Fruit fly (Drosophila melanogaster) whole organism, pupa: ENCODE results near the gene Osi6.

Source experiments
- CG10348 ChIP-seq: fragments of 200-800 bp; sonication (Bioruptor generic); IDR thresholded peaks from 2 replicates; pipeline ENCODE4 v1.3.6; 2022; ENCODE audit warnings: missing biosample characterization, missing genetic modification characterization
- CG12605 ChIP-seq: fragments of 200-800 bp; sonication (Bioruptor generic); IDR thresholded peaks from 2 replicates; pipeline ENCODE4 v1.3.6; 2022; ENCODE audit warnings: missing biosample characterization, missing genetic modification characterization
- CG13204 ChIP-seq: fragments of 200-800 bp; sonication (Bioruptor generic); optimal IDR thresholded peaks from 2 replicates; lab custom pipeline; 2018; ENCODE audit warnings: missing biosample characterization, mild to moderate bottlenecking, missing genetic modification characterization, moderate library complexity
- CG15710 ChIP-seq: fragments of 200-800 bp; sonication (Bioruptor generic); optimal IDR thresholded peaks from 2 replicates; lab custom pipeline; 2018; ENCODE audit warnings: missing biosample characterization, mild to moderate bottlenecking, missing genetic modification characterization, moderate library complexity
- CG32121 ChIP-seq: fragments of 200-800 bp; sonication (Bioruptor generic); IDR thresholded peaks from 2 replicates; pipeline ENCODE4 v1.3.6; 2022; ENCODE audit warnings: missing biosample characterization, missing genetic modification characterization
- CG8159 ChIP-seq: fragments of 200-800 bp; sonication (Bioruptor generic); optimal IDR thresholded peaks from 3 replicates; lab custom pipeline; 2018; ENCODE audit warnings: missing biosample characterization, mild to moderate bottlenecking, missing genetic modification characterization, moderate library complexity
- CG8301 ChIP-seq: fragments of 200-800 bp; sonication (Bioruptor generic); optimal IDR thresholded peaks from 2 replicates; lab custom pipeline; 2018; ENCODE audit warnings: missing biosample characterization, mild to moderate bottlenecking, missing genetic modification characterization
- CG9948 ChIP-seq: fragments of 200-800 bp; sonication (Bioruptor generic); optimal IDR thresholded peaks from 2 replicates; lab custom pipeline; 2018; ENCODE audit warnings: missing biosample characterization, mild to moderate bottlenecking, missing genetic modification characterization, moderate library complexity
- EcR ChIP-seq: fragments of 200-800 bp; sonication (Bioruptor generic); optimal IDR thresholded peaks from 3 replicates; lab custom pipeline; 2019; ENCODE audit warnings: missing biosample characterization, missing genetic modification characterization, mild to moderate bottlenecking, moderate library complexity, missing genetic modification reagents
- Pif1A ChIP-seq: fragments of 200-800 bp; sonication (Bioruptor generic); optimal IDR thresholded peaks from 3 replicates; lab custom pipeline; 2016; ENCODE audit warnings: missing biosample characterization, missing genetic modification characterization
- fd96Ca ChIP-seq: fragments of 200-800 bp; sonication (Bioruptor generic); IDR thresholded peaks from 3 replicates; pipeline ENCODE4 v1.3.6; 2022; ENCODE audit warnings: missing biosample characterization, missing genetic modification characterization
- gl ChIP-seq: fragments of 200-800 bp; sonication (Bioruptor generic); optimal IDR thresholded peaks from 2 replicates; lab custom pipeline; 2018; ENCODE audit warnings: missing biosample characterization, mild to moderate bottlenecking, missing genetic modification characterization
- rn ChIP-seq: fragments of 200-800 bp; sonication (Bioruptor generic); IDR thresholded peaks from 2 replicates; pipeline ENCODE4 v1.3.6; 2022; ENCODE audit warnings: missing biosample characterization, missing genetic modification characterization

dm6 chr3R:6238977-6239376 is 4.5 kb downstream of the Osi6 start:
- TF ChIP-seq rn, result no peak
- no peak for TF ChIP-seq CG32121 (GFP tag; lab: Robert Waterston, UW)
- no peak for TF ChIP-seq gl (tag; lab: Kevin White, UChicago)
- no peak for TF ChIP-seq Pif1A (GFP tag; lab: Kevin White, UChicago)
- TF ChIP-seq CG10348, result no peak
- TF ChIP-seq CG15710, result no peak
- no peak for TF ChIP-seq CG13204 (GFP tag; lab: Kevin White, UChicago)
- TF ChIP-seq fd96Ca (GFP tag; lab: Robert Waterston, UW), result no peak
- TF ChIP-seq CG12605 (GFP tag; lab: Robert Waterston, UW), result no peak
- no peak for TF ChIP-seq CG8301 (tag; lab: Kevin White, UChicago)
- no peak for TF ChIP-seq EcR (GFP tag; lab: Kevin White, UChicago)
- TF ChIP-seq CG8159 (tag; lab: Kevin White, UChicago), result no peak
- no peak for TF ChIP-seq CG9948 (tag; lab: Kevin White, UChicago)
